Worm (Caenorhabditis elegans) whole organism, mixed stage, embryonic: ENCODE results near the gene epg-9.

Experiments used
- M03D4.4 ChIP-seq: sonication (generic microtip); optimal IDR thresholded peaks from 2 replicates; lab custom pipeline; 2017; ENCODE audit warnings: mild to moderate bottlenecking, missing genetic modification characterization, missing compliant biosample characterization
- blmp-1 ChIP-seq: fragments of 150-350 bp; optimal IDR thresholded peaks from 2 replicates; lab custom pipeline; 2014; ENCODE audit warnings: missing biosample characterization, missing genetic modification characterization
- ceh-39 ChIP-seq: fragments of 150-350 bp; optimal IDR thresholded peaks from 2 replicates; lab custom pipeline; 2014; ENCODE audit warnings: missing biosample characterization, missing genetic modification characterization
- ceh-43 ChIP-seq: fragments of 200-800 bp; sonication (Bioruptor generic); optimal IDR thresholded peaks from 2 replicates; lab custom pipeline; 2018; ENCODE audit warnings: mild to moderate bottlenecking, missing genetic modification characterization, moderate library complexity, missing compliant biosample characterization
- ceh-83 ChIP-seq: fragments of 200-800 bp; sonication (Bioruptor generic); optimal IDR thresholded peaks from 2 replicates; lab custom pipeline; 2018; ENCODE audit warnings: mild to moderate bottlenecking, missing genetic modification characterization, missing compliant biosample characterization
- ces-1 ChIP-seq: fragments of 150-350 bp; optimal IDR thresholded peaks from 2 replicates; lab custom pipeline; 2014; ENCODE audit warnings: missing biosample characterization, missing genetic modification reagents, missing genetic modification characterization
- cnd-1 ChIP-seq: fragments of 200-800 bp; sonication (Bioruptor generic); optimal IDR thresholded peaks from 2 replicates; lab custom pipeline; 2018; ENCODE audit warnings: mild to moderate bottlenecking, missing genetic modification characterization, missing compliant biosample characterization
- drap-1 ChIP-seq: fragments of 200-800 bp; sonication (Bioruptor generic); optimal IDR thresholded peaks from 3 replicates; lab custom pipeline; 2018; ENCODE audit warnings: mild to moderate bottlenecking, missing genetic modification characterization, missing compliant biosample characterization
- elt-1 ChIP-seq: sonication (generic microtip); optimal IDR thresholded peaks from 2 replicates; lab custom pipeline; 2017; ENCODE audit warnings: missing genetic modification characterization, mild to moderate bottlenecking, missing compliant biosample characterization, antibody characterized with exemption, moderate library complexity, borderline replicate concordance; ENCODE audit not compliant: insufficient read depth
- elt-3 ChIP-seq: fragments of 150-350 bp; optimal IDR thresholded peaks from 2 replicates; lab custom pipeline; 2014; ENCODE audit warnings: missing biosample characterization, missing genetic modification characterization
- flh-1 ChIP-seq: fragments of 200-800 bp; sonication (Bioruptor generic); optimal IDR thresholded peaks from 2 replicates; lab custom pipeline; 2018; ENCODE audit warnings: mild to moderate bottlenecking, missing genetic modification characterization, moderate library complexity, missing compliant biosample characterization
- ham-2 ChIP-seq: fragments of 200-800 bp; sonication (Bioruptor generic); optimal IDR thresholded peaks from 2 replicates; lab custom pipeline; 2018; ENCODE audit warnings: mild to moderate bottlenecking, missing genetic modification characterization, missing compliant biosample characterization
- hlh-1 ChIP-seq: fragments of 150-350 bp; optimal IDR thresholded peaks from 2 replicates; lab custom pipeline; 2014; ENCODE audit warnings: missing biosample characterization, missing genetic modification reagents, missing genetic modification characterization
- lin-13 ChIP-seq: fragments of 150-350 bp; optimal IDR thresholded peaks from 2 replicates; lab custom pipeline; 2014; ENCODE audit warnings: missing biosample characterization, missing genetic modification characterization
- lsy-2 ChIP-seq: fragments of 150-350 bp; optimal IDR thresholded peaks from 2 replicates; lab custom pipeline; 2014; ENCODE audit warnings: missing biosample characterization, missing genetic modification characterization
- mep-1 ChIP-seq: fragments of 150-350 bp; optimal IDR thresholded peaks from 2 replicates; lab custom pipeline; 2017; ENCODE audit warnings: missing biosample characterization, missing genetic modification reagents, missing genetic modification characterization, inconsistent platforms
- mls-2 ChIP-seq: sonication (generic microtip); optimal IDR thresholded peaks from 2 replicates; lab custom pipeline; 2016; ENCODE audit warnings: mild to moderate bottlenecking, missing genetic modification characterization, moderate library complexity, missing compliant biosample characterization
- nhr-237 ChIP-seq: fragments of 150-350 bp; optimal IDR thresholded peaks from 2 replicates; lab custom pipeline; 2014; ENCODE audit warnings: missing biosample characterization, missing genetic modification characterization
- nhr-28 ChIP-seq: fragments of 150-350 bp; optimal IDR thresholded peaks from 2 replicates; lab custom pipeline; 2014; ENCODE audit warnings: missing biosample characterization, missing genetic modification characterization
- nhr-76 ChIP-seq: sonication (generic microtip); optimal IDR thresholded peaks from 2 replicates; lab custom pipeline; 2017; ENCODE audit warnings: missing biosample characterization, missing genetic modification characterization
- pha-4 ChIP-seq: fragments of 150-350 bp; optimal IDR thresholded peaks from 2 replicates; lab custom pipeline; 2018; ENCODE audit warnings: missing biosample characterization, missing genetic modification reagents, missing genetic modification characterization
- sem-2 ChIP-seq: fragments of 200-800 bp; sonication (Bioruptor generic); optimal IDR thresholded peaks from 2 replicates; lab custom pipeline; 2018; ENCODE audit warnings: mild to moderate bottlenecking, missing genetic modification characterization, missing compliant biosample characterization
- snpc-4 ChIP-seq: fragments of 150-350 bp; optimal IDR thresholded peaks from 2 replicates; lab custom pipeline; 2014; ENCODE audit warnings: missing biosample characterization, missing genetic modification characterization
- sptf-1 ChIP-seq: sonication (generic microtip); optimal IDR thresholded peaks from 2 replicates; lab custom pipeline; 2017; ENCODE audit warnings: mild to moderate bottlenecking, missing genetic modification characterization, moderate library complexity, missing compliant biosample characterization
- tbx-8 ChIP-seq: fragments of 200-800 bp; sonication (Bioruptor generic); optimal IDR thresholded peaks from 2 replicates; lab custom pipeline; 2018; ENCODE audit warnings: mild to moderate bottlenecking, missing genetic modification characterization, moderate library complexity, missing compliant biosample characterization
- unc-120 ChIP-seq: sonication (generic microtip); optimal IDR thresholded peaks from 2 replicates; lab custom pipeline; 2017; ENCODE audit warnings: missing genetic modification characterization, missing compliant biosample characterization; ENCODE audit not compliant: poor library complexity, severe bottlenecking
- unc-39 ChIP-seq: fragments of 150-350 bp; optimal IDR thresholded peaks from 2 replicates; lab custom pipeline; 2014; ENCODE audit warnings: missing biosample characterization, missing genetic modification characterization
- unc-62 ChIP-seq: fragments of 150-350 bp; optimal IDR thresholded peaks from 2 replicates; lab custom pipeline; 2014; ENCODE audit warnings: missing biosample characterization, missing genetic modification reagents, missing genetic modification characterization
- zip-8 ChIP-seq: fragments of 150-350 bp; optimal IDR thresholded peaks from 2 replicates; lab custom pipeline; 2014; ENCODE audit warnings: missing biosample characterization, missing genetic modification characterization
- ztf-11 ChIP-seq: fragments of 150-350 bp; optimal IDR thresholded peaks from 2 replicates; lab custom pipeline; 2014; ENCODE audit warnings: missing biosample characterization, missing genetic modification characterization

Gene epg-9

ce11 chrIV:2607513-2608101 is 6.7 kb downstream of the epg-9 start, which contains the start of gene vamp-7:
Gene vamp-7, plus strand, starts transcription at chrIV:2608051.
- TF ChIP-seq blmp-1 = no peak
- no peak for TF ChIP-seq hlh-1 (tag; lab: Kevin White, UChicago)
- TF ChIP-seq elt-1 (tag; lab: Kevin White, UChicago) = no peak
- TF ChIP-seq M03D4.4 (tag; lab: Kevin White, UChicago) = no peak
- TF ChIP-seq zip-8 (tag; lab: Kevin White, UChicago) = no peak
- TF ChIP-seq nhr-237 (tag; lab: Kevin White, UChicago) = no peak
- no peak for TF ChIP-seq lin-13 (tag; lab: Kevin White, UChicago)
- TF ChIP-seq ces-1 = no peak
- TF ChIP-seq nhr-76 = no peak
- no peak for TF ChIP-seq pha-4 (tag; lab: Kevin White, UChicago)

DNA sequence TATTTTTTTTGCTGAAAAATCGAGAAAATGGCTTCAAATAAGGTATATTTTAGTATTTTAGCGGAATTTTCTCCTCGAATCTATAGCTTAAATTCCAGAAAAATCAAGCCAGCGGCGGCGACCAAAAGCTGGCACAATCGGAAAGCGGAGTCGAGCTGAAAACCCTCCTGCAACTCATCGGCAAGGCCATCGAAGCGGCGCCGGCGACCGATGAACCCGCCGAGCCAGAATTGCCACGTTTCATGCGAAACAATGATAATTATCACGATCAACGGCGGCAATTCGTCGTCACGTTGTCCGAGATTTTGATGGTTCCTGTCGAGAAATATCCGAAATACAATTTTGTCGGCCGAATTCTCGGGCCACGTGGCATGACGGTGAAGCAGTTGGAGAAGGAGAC is 9.5 kb downstream of the epg-9 start, which contains the start of gene Y69A2AR.32:
TSS of gene Y69A2AR.32 (plus strand) at position 28 of the 400 bp plus-strand sequence.
- no peak for TF ChIP-seq sem-2 (GFP tag; lab: Kevin White, UChicago)
- no peak for TF ChIP-seq blmp-1
- TF ChIP-seq pha-4 (tag; lab: Kevin White, UChicago) = no peak
- no peak for TF ChIP-seq ceh-83 (GFP tag; lab: Kevin White, UChicago)
- no peak for TF ChIP-seq drap-1
- TF ChIP-seq cnd-1 (tag; lab: Kevin White, UChicago) = no peak

DNA sequence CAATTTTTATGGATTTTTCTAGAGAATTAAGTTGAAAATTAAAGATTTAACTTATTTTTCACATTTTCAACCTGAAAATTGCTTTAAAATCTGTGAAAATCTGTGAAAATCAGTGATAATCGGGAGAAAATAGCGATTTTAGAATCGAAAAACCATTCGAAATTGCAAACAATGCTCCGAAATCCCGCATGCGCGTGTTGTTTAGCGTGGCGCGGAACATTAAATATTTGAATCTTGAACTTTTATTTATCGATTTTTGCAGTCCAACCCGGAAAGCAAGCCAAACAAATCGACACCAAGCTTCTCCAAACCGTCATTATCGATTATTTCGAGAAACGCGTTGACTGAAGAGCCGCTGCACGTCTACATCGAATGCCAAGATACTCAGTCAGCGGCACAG is 10.0 kb downstream of the epg-9 start:
- TF ChIP-seq unc-39 (tag; lab: Kevin White, UChicago) (no peak), elt-1 (tag; lab: Kevin White, UChicago) (no peak), nhr-28 (tag; lab: Kevin White, UChicago) (no peak), flh-1 (GFP tag; lab: Kevin White, UChicago) (no peak), elt-3 (no peak), tbx-8 (GFP tag; lab: Kevin White, UChicago) (no peak), sem-2 (GFP tag; lab: Kevin White, UChicago) (no peak), lsy-2 (tag; lab: Kevin White, UChicago) (no peak), nhr-76 (no peak), lin-13 (tag; lab: Kevin White, UChicago) (no peak), snpc-4 (no peak), hlh-1 (tag; lab: Kevin White, UChicago) (no peak), ztf-11 (tag; lab: Kevin White, UChicago) (no peak), ham-2 (no peak), unc-62 (no peak), mep-1 (tag; lab: Kevin White, UChicago) (no peak), ceh-43 (GFP tag; lab: Kevin White, UChicago) (no peak), sptf-1 (no peak)
- TF ChIP-seq, all 35 proteins: peak for 0

DNA sequence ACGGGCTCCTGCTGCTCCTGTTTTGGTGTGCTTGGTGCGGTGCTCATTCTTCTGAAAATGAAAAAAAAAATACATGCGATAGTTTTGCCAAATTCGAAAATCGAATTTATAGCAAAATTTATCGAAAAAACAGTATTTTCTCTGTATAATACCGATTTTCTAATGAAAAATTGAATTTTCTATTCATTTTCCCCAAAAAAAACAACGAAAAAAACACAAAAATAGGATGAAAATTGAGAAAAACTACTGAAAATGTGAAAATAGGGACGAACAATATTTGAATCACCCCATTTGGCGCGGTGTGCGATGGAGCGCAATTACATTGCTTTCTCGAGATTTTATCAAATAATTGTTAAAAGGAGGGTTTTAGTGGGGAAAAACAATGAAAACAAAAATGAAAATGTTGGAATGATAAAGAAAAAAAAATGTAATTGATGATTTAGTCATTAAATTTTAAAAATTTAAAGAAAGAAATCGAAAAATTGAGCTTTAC is 12.1 kb downstream of the epg-9 start, which contains the start of gene Y69A2AR.28:
TSS of gene Y69A2AR.28 (minus strand) at position 51 of the 493 bp plus-strand sequence.
- TF ChIP-seq unc-120 (tag; lab: Kevin White, UChicago) = peak; percentile 88
- no peak for TF ChIP-seq cnd-1 (tag; lab: Kevin White, UChicago)

DNA sequence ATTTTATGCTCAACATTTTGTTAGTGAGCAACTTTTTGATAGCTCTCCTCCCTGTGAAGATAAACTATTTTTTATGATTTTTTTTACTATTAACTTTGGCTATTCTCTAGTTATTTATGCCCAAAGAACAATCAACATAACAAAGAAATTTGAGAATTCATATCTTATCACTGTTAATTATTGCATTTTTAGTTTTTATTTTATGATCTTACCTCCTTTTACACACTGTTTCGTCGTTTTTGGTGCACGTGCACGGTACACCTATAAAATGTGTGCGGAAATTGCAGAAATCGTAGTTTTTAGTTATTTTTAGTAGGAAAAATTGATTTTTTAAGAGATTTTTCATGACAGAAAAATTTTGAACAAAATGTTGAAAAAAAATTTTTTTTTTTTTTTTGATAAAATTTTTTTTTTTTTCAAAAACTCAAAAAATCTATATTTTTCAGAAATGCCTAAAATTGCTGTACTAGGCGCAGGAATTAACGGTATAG is 12.9 kb downstream of the epg-9 start, which contains the start of gene daao-1:
TSS of gene daao-1 (plus strand) at position 441 of the 491 bp plus-strand sequence.
- no peak for TF ChIP-seq zip-8 (tag; lab: Kevin White, UChicago)
- TF ChIP-seq ham-2 = no peak
- TF ChIP-seq M03D4.4 (tag; lab: Kevin White, UChicago) = no peak
- TF ChIP-seq flh-1 (GFP tag; lab: Kevin White, UChicago) = no peak
- no peak for TF ChIP-seq snpc-4
- TF ChIP-seq tbx-8 (GFP tag; lab: Kevin White, UChicago) = no peak
- TF ChIP-seq ceh-43 (GFP tag; lab: Kevin White, UChicago) = no peak
- TF ChIP-seq nhr-76 = no peak
- TF ChIP-seq ztf-11 (tag; lab: Kevin White, UChicago) = no peak
- no peak for TF ChIP-seq ces-1
- TF ChIP-seq sem-2 (GFP tag; lab: Kevin White, UChicago) = no peak
- no peak for TF ChIP-seq mep-1 (tag; lab: Kevin White, UChicago)
- TF ChIP-seq unc-120 (tag; lab: Kevin White, UChicago) = no peak
- TF ChIP-seq ceh-39 = no peak
- no peak for TF ChIP-seq mls-2 (tag; lab: Kevin White, UChicago)
